Worm (Caenorhabditis elegans): ENCODE data around the gene F44A2.5.

- TF ChIP-seq lir-3 (tag; optimal IDR thresholded peaks at IDR 0.05; ENCODE audit: poor library complexity) (no peak), ztf-4 (tag; optimal IDR thresholded peaks at IDR 0.05) (no peak), fkh-10 (GFP tag; optimal IDR thresholded peaks at IDR 0.05) (no peak), ceh-90 (tag; optimal IDR thresholded peaks at IDR 0.05) (no peak), nhr-85 (tag) (no peak), irx-1 (tag; optimal IDR thresholded peaks at IDR 0.05) (no peak), ama-1 (optimal IDR thresholded peaks at IDR 0.05) (no peak), dpl-1 (GFP tag; optimal IDR thresholded peaks at IDR 0.05) (no peak), pqm-1 (tag; optimal IDR thresholded peaks at IDR 0.05) (no peak), aly-2 (tag; optimal IDR thresholded peaks at IDR 0.05) (no peak), lin-39 (tag; optimal IDR thresholded peaks at IDR 0.05) (no peak), unc-62 (GFP tag; optimal IDR thresholded peaks at IDR 0.05) (no peak)
These were observed 40.0 kb upstream of the F44A2.5 start, which contains the start of gene F07C3.16 for ce11 chrV:9257467-9257866.
